Worm (Caenorhabditis elegans) whole organism, L4/young adult: ENCODE data around the gene C24H10.3.

Experiments
- W03F9.2 ChIP-seq: fragments of 150-350 bp; optimal IDR thresholded peaks from 2 replicates; lab custom pipeline; 2014; ENCODE audit warnings: missing biosample characterization, missing genetic modification characterization
- dao-5 ChIP-seq: sonication (generic microtip); optimal IDR thresholded peaks from 2 replicates; lab custom pipeline; 2016; ENCODE audit warnings: missing genotype, missing genetic modification characterization, moderate library complexity, missing compliant biosample characterization
- him-1 ChIP-seq: sonication (generic microtip); optimal IDR thresholded peaks from 2 replicates; lab custom pipeline; 2016; ENCODE audit warnings: missing genotype, missing genetic modification reagents, missing genetic modification characterization, missing compliant biosample characterization

Gene C24H10.3

DNA sequence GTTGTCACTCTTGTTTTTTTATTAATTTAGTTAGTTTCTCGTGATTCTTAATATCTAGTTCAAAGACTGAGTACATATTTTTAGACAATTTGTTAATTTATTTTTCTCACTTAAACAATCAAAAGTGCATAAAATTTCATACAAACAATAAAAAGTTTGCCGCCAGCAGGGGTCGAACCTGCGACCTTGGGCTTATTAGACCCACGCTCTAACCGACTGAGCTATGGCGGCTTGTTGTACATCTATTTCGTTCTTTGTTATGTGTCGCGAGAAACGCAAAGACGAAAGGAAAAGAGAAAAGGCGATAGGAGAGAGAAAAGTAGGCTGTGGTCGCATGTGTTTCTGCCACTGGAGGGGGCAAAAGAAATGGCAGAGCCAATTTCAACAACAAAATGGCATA lies 24.6 kb downstream of the C24H10.3 start:
- TF ChIP-seq W03F9.2 = peak; percentile 37
- peak; percentile 84 for TF ChIP-seq him-1 (tag; lab: Kevin White, UChicago)
- peak; percentile 71 for TF ChIP-seq dao-5

- TF ChIP-seq W03F9.2 = no peak
- no peak for TF ChIP-seq dao-5
- TF ChIP-seq him-1 (tag; lab: Kevin White, UChicago) = no peak
Observed at ce11 chrX:5086212-5086611, 25.4 kb downstream of the C24H10.3 start.

DNA sequence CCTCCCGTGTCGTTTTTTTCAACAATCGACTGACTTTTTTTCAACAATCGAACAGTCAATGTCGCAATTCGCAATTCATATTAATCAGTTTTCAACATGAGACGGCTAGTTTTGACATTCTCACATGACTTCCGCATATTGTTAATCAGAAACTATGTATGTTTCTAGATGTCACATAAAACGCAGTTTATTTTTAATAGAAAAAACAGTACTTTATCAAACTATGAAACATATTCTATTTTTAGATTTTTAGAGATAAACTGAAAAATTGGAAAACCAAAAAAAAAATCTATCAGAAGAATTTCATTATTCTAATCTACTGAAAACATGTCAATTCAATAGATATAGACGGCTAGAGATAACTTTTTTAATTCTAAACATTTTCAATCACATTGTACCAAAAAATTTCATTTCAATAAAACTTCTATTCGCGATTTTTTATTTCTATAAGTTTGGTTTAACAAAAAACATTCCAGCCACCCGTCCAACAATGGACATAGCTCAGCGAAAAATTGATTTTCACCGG lies 26.6 kb downstream of the C24H10.3 start, which contains the start of gene pnk-4:
Gene pnk-4 (plus strand): TSS at position 476 of the 526 bp plus-strand sequence.
- TF ChIP-seq him-1 (tag; lab: Kevin White, UChicago) = no peak
- no peak for TF ChIP-seq dao-5
- no peak for TF ChIP-seq W03F9.2

DNA sequence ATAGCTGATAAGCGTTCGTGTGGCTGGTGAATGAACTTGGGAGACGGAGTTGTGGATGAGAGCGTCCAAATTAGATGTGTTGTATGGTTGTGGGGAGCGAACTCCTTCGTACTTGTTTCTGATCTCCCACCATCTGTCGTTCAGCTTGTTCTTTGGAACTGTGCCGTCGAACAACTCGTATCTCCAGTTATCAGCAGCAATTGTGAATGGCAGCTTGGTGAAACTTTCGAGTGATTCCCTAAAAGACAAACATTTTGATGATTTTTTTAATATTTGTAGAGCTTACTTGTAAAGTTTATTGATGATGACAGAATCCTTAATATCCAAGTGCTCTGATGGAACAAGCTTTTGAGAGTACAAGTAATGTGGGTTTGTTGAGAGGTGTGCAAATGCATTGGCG lies 33.1 kb downstream of the C24H10.3 start:
- TF ChIP-seq him-1 (tag; lab: Kevin White, UChicago) (no peak), W03F9.2 (no peak), dao-5 (no peak)

DNA sequence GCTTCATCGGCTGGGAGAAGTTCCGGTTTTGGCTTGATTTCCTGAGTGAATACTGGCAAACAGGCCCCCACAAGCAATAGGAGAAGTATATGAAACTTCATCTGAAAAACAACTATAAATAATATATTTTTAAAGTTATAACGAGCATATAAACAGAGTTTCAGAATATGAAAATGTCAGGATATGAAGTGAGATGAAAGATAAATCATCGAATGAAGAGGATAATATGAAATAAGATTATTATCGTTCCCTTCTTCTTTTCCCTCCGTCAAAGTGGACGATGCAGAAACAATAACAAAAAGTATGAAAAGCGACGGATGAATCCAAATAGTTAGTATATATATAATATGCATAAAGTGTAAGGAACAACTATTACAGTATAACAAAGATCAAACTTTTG lies 36.1 kb downstream of the C24H10.3 start, which contains the start of gene acn-1:
Gene acn-1 (minus strand): TSS at position 101 of the 400 bp plus-strand sequence.
- TF ChIP-seq W03F9.2 (no peak), him-1 (tag; lab: Kevin White, UChicago) (no peak), dao-5 (no peak)

- TF ChIP-seq W03F9.2 = no peak
Observed at ce11 chrX:5098935-5099334, 38.1 kb downstream of the C24H10.3 start.

- TF ChIP-seq dao-5 (peak; percentile 2), him-1 (tag; lab: Kevin White, UChicago) (no peak)
Observed at ce11 chrX:5100738-5101379, 40.0 kb downstream of the C24H10.3 start, which contains the start of gene vit-2. Gene vit-2, plus strand, starts transcription at chrX:5101042.

ce11 chrX:5102338-5102737 lies 41.5 kb downstream of the C24H10.3 start:
- TF ChIP-seq dao-5 (no peak), W03F9.2 (no peak), him-1 (tag; lab: Kevin White, UChicago) (no peak)

- TF ChIP-seq W03F9.2 = no peak
- no peak for TF ChIP-seq dao-5
- TF ChIP-seq him-1 (tag; lab: Kevin White, UChicago) = no peak
Observed at ce11 chrX:5103422-5103821, 42.6 kb downstream of the C24H10.3 start.

ce11 chrX:5105703-5106102 lies 44.8 kb downstream of the C24H10.3 start:
- TF ChIP-seq W03F9.2 = no peak
- no peak for TF ChIP-seq dao-5
- TF ChIP-seq him-1 (tag; lab: Kevin White, UChicago) = no peak

ce11 chrX:5106187-5106694 lies 45.4 kb downstream of the C24H10.3 start:
- no peak for TF ChIP-seq W03F9.2
- no peak for TF ChIP-seq him-1 (tag; lab: Kevin White, UChicago)
- no peak for TF ChIP-seq dao-5

DNA sequence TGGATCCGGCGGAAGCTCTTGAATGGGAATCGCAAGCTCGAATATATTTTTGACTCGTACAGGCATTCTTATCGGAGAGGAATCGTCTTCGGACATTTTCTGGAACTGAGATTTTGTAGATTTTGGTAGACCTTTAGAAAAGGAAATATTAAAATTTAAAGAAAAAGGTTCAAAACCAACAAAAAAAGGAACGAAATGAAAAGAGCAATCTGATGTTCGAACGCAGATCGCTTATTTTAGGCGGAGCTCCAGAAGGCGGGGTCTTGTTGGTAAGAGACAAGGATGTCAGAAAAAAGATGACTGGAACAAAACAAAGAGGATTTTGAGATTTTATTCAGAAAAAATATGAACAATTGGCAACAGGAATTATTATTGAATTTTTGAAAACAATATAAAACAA lies 46.1 kb downstream of the C24H10.3 start, which contains the start of gene C42D8.9:
Gene C42D8.9 (minus strand): TSS at position 101 of the 400 bp plus-strand sequence.
- no peak for TF ChIP-seq him-1 (tag; lab: Kevin White, UChicago)
- no peak for TF ChIP-seq dao-5
- no peak for TF ChIP-seq W03F9.2

ce11 chrX:5109130-5109529 lies 48.3 kb downstream of the C24H10.3 start, which contains the start of gene C42D8.1:
Gene C42D8.1, plus strand, starts transcription at chrX:5109506.
- TF ChIP-seq him-1 (tag; lab: Kevin White, UChicago) (no peak), W03F9.2 (no peak), dao-5 (no peak)
